Fruit fly (Drosophila melanogaster): ENCODE data around the gene dia.

dia gene

dm6 chr2L:20775941-20776340 is 18.0 kb downstream of the dia start:
- TF ChIP-seq ttk (optimal IDR thresholded peaks at IDR 0.05) (no peak), insv (optimal IDR thresholded peaks at IDR 0.05) (no peak), Sin3A (optimal IDR thresholded peaks at IDR 0.05) (no peak), h (optimal IDR thresholded peaks at IDR 0.05) (no peak), psq (optimal IDR thresholded peaks at IDR 0.05) (no peak), Myc (optimal IDR thresholded peaks at IDR 0.05) (no peak)

- TF ChIP-seq Myc (optimal IDR thresholded peaks at IDR 0.05) (no peak), h (optimal IDR thresholded peaks at IDR 0.05) (no peak), psq (optimal IDR thresholded peaks at IDR 0.05) (no peak), insv (optimal IDR thresholded peaks at IDR 0.05) (no peak), Sin3A (optimal IDR thresholded peaks at IDR 0.05) (no peak), ttk (optimal IDR thresholded peaks at IDR 0.05) (no peak)
These were observed 19.1 kb downstream of the dia start for dm6 chr2L:20776940-20777502.

dm6 chr2L:20778380-20778779 is 20.4 kb downstream of the dia start:
- TF ChIP-seq h (optimal IDR thresholded peaks at IDR 0.05) = no peak
- TF ChIP-seq insv (optimal IDR thresholded peaks at IDR 0.05) = no peak
- no peak for TF ChIP-seq ttk (optimal IDR thresholded peaks at IDR 0.05)
- TF ChIP-seq psq (optimal IDR thresholded peaks at IDR 0.05) = no peak
- TF ChIP-seq Sin3A (optimal IDR thresholded peaks at IDR 0.05) = no peak
- no peak for TF ChIP-seq Myc (optimal IDR thresholded peaks at IDR 0.05)

dm6 chr2L:20780768-20781167 is 22.8 kb downstream of the dia start:
- TF ChIP-seq h (optimal IDR thresholded peaks at IDR 0.05) = no peak
- no peak for TF ChIP-seq insv (optimal IDR thresholded peaks at IDR 0.05)
- no peak for TF ChIP-seq psq (optimal IDR thresholded peaks at IDR 0.05)
- TF ChIP-seq Myc (optimal IDR thresholded peaks at IDR 0.05) = no peak
- no peak for TF ChIP-seq ttk (optimal IDR thresholded peaks at IDR 0.05)

dm6 chr2L:20783044-20783443 is 25.1 kb downstream of the dia start:
- TF ChIP-seq Myc (optimal IDR thresholded peaks at IDR 0.05) = no peak
- no peak for TF ChIP-seq Sin3A (optimal IDR thresholded peaks at IDR 0.05)
- TF ChIP-seq ttk (optimal IDR thresholded peaks at IDR 0.05) = no peak
- TF ChIP-seq insv (optimal IDR thresholded peaks at IDR 0.05) = no peak
- no peak for TF ChIP-seq h (optimal IDR thresholded peaks at IDR 0.05)

- TF ChIP-seq h (optimal IDR thresholded peaks at IDR 0.05) (no peak), ttk (optimal IDR thresholded peaks at IDR 0.05) (no peak), psq (optimal IDR thresholded peaks at IDR 0.05) (no peak), Myc (optimal IDR thresholded peaks at IDR 0.05) (no peak), Sin3A (optimal IDR thresholded peaks at IDR 0.05) (no peak), insv (optimal IDR thresholded peaks at IDR 0.05) (no peak)
These were observed 26.0 kb downstream of the dia start for dm6 chr2L:20783908-20784307.

dm6 chr2L:20785333-20785732 is 27.4 kb downstream of the dia start:
- TF ChIP-seq ttk (optimal IDR thresholded peaks at IDR 0.05) (no peak), insv (optimal IDR thresholded peaks at IDR 0.05) (no peak), Myc (optimal IDR thresholded peaks at IDR 0.05) (no peak), psq (optimal IDR thresholded peaks at IDR 0.05) (no peak), Sin3A (optimal IDR thresholded peaks at IDR 0.05) (no peak), h (optimal IDR thresholded peaks at IDR 0.05) (no peak)

dm6 chr2L:20787271-20787791 is 29.4 kb downstream of the dia start, which contains the start of gene Pomp:
TSS of gene Pomp (plus strand) at chr2L:20787656.
- TF ChIP-seq Sin3A (optimal IDR thresholded peaks at IDR 0.05) = no peak
- peak; percentile 99 for TF ChIP-seq psq (optimal IDR thresholded peaks at IDR 0.05)

- TF ChIP-seq Sin3A (optimal IDR thresholded peaks at IDR 0.05) = no peak
- no peak for TF ChIP-seq insv (optimal IDR thresholded peaks at IDR 0.05)
- TF ChIP-seq Myc (optimal IDR thresholded peaks at IDR 0.05) = no peak
- TF ChIP-seq ttk (optimal IDR thresholded peaks at IDR 0.05) = peak; percentile 98
- no peak for TF ChIP-seq psq (optimal IDR thresholded peaks at IDR 0.05)
- no peak for TF ChIP-seq h (optimal IDR thresholded peaks at IDR 0.05)
These were observed 30.1 kb downstream of the dia start for dm6 chr2L:20788050-20788449.

- no peak for TF ChIP-seq h (optimal IDR thresholded peaks at IDR 0.05)
- TF ChIP-seq Sin3A (optimal IDR thresholded peaks at IDR 0.05) = no peak
- TF ChIP-seq Myc (optimal IDR thresholded peaks at IDR 0.05) = no peak
- TF ChIP-seq psq (optimal IDR thresholded peaks at IDR 0.05) = no peak
- no peak for TF ChIP-seq insv (optimal IDR thresholded peaks at IDR 0.05)
- TF ChIP-seq ttk (optimal IDR thresholded peaks at IDR 0.05) = no peak
These were observed 34.6 kb downstream of the dia start for dm6 chr2L:20792521-20792920.

- TF ChIP-seq psq (optimal IDR thresholded peaks at IDR 0.05) = no peak
- no peak for TF ChIP-seq Myc (optimal IDR thresholded peaks at IDR 0.05)
- TF ChIP-seq insv (optimal IDR thresholded peaks at IDR 0.05) = no peak
- no peak for TF ChIP-seq h (optimal IDR thresholded peaks at IDR 0.05)
- TF ChIP-seq Sin3A (optimal IDR thresholded peaks at IDR 0.05) = no peak
- no peak for TF ChIP-seq ttk (optimal IDR thresholded peaks at IDR 0.05)
These were observed 35.1 kb downstream of the dia start for dm6 chr2L:20792988-20793544.

dm6 chr2L:20793881-20794280 is 35.9 kb downstream of the dia start:
- TF ChIP-seq ttk (optimal IDR thresholded peaks at IDR 0.05) = no peak
- no peak for TF ChIP-seq Sin3A (optimal IDR thresholded peaks at IDR 0.05)
- no peak for TF ChIP-seq Myc (optimal IDR thresholded peaks at IDR 0.05)
- TF ChIP-seq psq (optimal IDR thresholded peaks at IDR 0.05) = no peak

dm6 chr2L:20794656-20795055 is 36.7 kb downstream of the dia start:
- TF ChIP-seq Myc (optimal IDR thresholded peaks at IDR 0.05) = no peak
- TF ChIP-seq ttk (optimal IDR thresholded peaks at IDR 0.05) = no peak
- TF ChIP-seq h (optimal IDR thresholded peaks at IDR 0.05) = no peak
- no peak for TF ChIP-seq Sin3A (optimal IDR thresholded peaks at IDR 0.05)
- no peak for TF ChIP-seq psq (optimal IDR thresholded peaks at IDR 0.05)
- no peak for TF ChIP-seq insv (optimal IDR thresholded peaks at IDR 0.05)

Measured in Kc167 (cell line).